Fruit fly (Drosophila melanogaster): ENCODE measurements around the gene Cp7Fb.

Cp7Fb gene

DNA sequence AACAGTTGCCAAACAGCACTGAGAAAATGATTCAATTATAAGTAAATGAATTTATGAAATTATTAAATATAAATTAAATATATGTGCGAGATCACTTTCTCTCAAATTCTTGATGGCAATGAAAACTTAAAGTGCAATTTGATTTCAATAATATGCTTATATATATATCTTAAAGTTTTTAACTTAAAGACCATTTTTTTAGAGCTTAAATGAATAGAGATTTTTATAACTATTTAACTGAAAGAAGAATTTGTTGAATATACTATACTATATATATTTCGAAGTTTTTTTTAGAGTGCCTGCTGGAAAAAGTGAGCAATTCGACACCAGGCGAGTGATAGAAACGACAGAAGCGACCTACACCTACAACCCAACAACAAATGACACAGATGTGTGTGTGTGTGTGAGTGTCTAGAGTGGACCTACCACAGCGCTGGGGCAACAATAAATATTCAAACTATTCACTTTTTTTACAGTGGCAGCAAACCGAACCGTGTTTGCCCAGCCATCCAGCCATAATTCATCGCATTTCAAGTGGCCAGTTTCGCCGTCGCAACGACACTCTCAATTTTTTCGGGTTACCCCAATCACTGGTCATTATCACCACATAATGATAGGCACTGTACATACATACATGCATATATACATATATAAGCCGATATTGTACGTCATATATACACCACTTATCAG is 28.6 kb upstream of the Cp7Fb start (continued):
- TF ChIP-seq salm (tag; optimal IDR thresholded peaks at IDR 0.05) = no peak
- TF ChIP-seq scrt (GFP tag; optimal IDR thresholded peaks at IDR 0.05) = no peak
- peak; percentile 40 for TF ChIP-seq CG9932 (GFP tag; IDR thresholded peaks at IDR 0.05)
- peak; percentile 85 for TF ChIP-seq CG17361 (GFP tag; IDR thresholded peaks at IDR 0.05)
- no peak for TF ChIP-seq CG31388 (GFP tag; optimal IDR thresholded peaks at IDR 0.05)
- no peak for TF ChIP-seq CG4617 (GFP tag; optimal IDR thresholded peaks at IDR 0.05; ENCODE audit: borderline replicate concordance)
- no peak for TF ChIP-seq Mad (GFP tag; optimal IDR thresholded peaks at IDR 0.05)
- no peak for TF ChIP-seq Doc2 (GFP tag; IDR thresholded peaks at IDR 0.05)
- TF ChIP-seq ara (GFP tag; IDR thresholded peaks at IDR 0.05) = no peak
- TF ChIP-seq CG18262 (tag; optimal IDR thresholded peaks at IDR 0.05) = peak; percentile 93
- peak; percentile 26 for TF ChIP-seq Deaf1 (tag; optimal IDR thresholded peaks at IDR 0.05)
- no peak for TF ChIP-seq cad (GFP tag; optimal IDR thresholded peaks at IDR 0.05)
- TF ChIP-seq CG1792 (GFP tag; optimal IDR thresholded peaks at IDR 0.05) = no peak
- TF ChIP-seq CG8944 (GFP tag; optimal IDR thresholded peaks at IDR 0.05) = no peak
- no peak for TF ChIP-seq stwl (tag; optimal IDR thresholded peaks at IDR 0.05)
- no peak for TF ChIP-seq dpn (GFP tag; optimal IDR thresholded peaks at IDR 0.05)
- TF ChIP-seq CG6791 (GFP tag; IDR thresholded peaks at IDR 0.05; ENCODE audit: partially characterized antibody) = no peak
- TF ChIP-seq CG6272 (GFP tag; IDR thresholded peaks at IDR 0.05) = no peak
- TF ChIP-seq tna (GFP tag; IDR thresholded peaks at IDR 0.05; ENCODE audit: partially characterized antibody) = no peak
- no peak for TF ChIP-seq mam (GFP tag; optimal IDR thresholded peaks at IDR 0.05)
- TF ChIP-seq CG33557 (GFP tag; optimal IDR thresholded peaks at IDR 0.05) = peak; percentile 68
- no peak for TF ChIP-seq seq (GFP tag; IDR thresholded peaks at IDR 0.05)
- no peak for TF ChIP-seq Dll (GFP tag; IDR thresholded peaks at IDR 0.05; ENCODE audit: partially characterized antibody)
- TF ChIP-seq CG1602 (GFP tag; optimal IDR thresholded peaks at IDR 0.05) = peak; percentile 34
- peak; percentile 54 for TF ChIP-seq mirr (GFP tag; optimal IDR thresholded peaks at IDR 0.05)
- TF ChIP-seq HmgZ (tag; optimal IDR thresholded peaks at IDR 0.05) = peak; percentile 33
- TF ChIP-seq Myb (GFP tag; optimal IDR thresholded peaks at IDR 0.05) = no peak
- no peak for TF ChIP-seq pzg (GFP tag; optimal IDR thresholded peaks at IDR 0.05)
- no peak for TF ChIP-seq Ravus (GFP tag; IDR thresholded peaks at IDR 0.05)
- TF ChIP-seq pho (GFP tag; optimal IDR thresholded peaks at IDR 0.05) = no peak
- TF ChIP-seq CG14014 (GFP tag; IDR thresholded peaks at IDR 0.05) = no peak
- TF ChIP-seq CG14965 (GFP tag; optimal IDR thresholded peaks at IDR 0.05; ENCODE audit: borderline replicate concordance) = no peak
- peak; percentile 6 for TF ChIP-seq CG16815 (GFP tag; optimal IDR thresholded peaks at IDR 0.05)
- TF ChIP-seq gce (GFP tag; IDR thresholded peaks at IDR 0.05) = 0 out of 3 replicates have a peak, but pooled peaks have one; percentile 19
- TF ChIP-seq ewg (GFP tag; optimal IDR thresholded peaks at IDR 0.05) = no peak
- TF ChIP-seq Sox100B (GFP tag; optimal IDR thresholded peaks at IDR 0.05) = peak; percentile 64
- TF ChIP-seq stc (GFP tag; IDR thresholded peaks at IDR 0.05) = peak; percentile 65
- TF ChIP-seq lola (GFP tag; optimal IDR thresholded peaks at IDR 0.05) = peak in 1 of 3 experiments; percentile 83
- peak; percentile 72 for TF ChIP-seq Sox102F (GFP tag; optimal IDR thresholded peaks at IDR 0.05)
- TF ChIP-seq CG34224 (GFP tag; IDR thresholded peaks at IDR 0.05; ENCODE audit: partially characterized antibody) = no peak
- peak; percentile 27 for TF ChIP-seq CG30020 (tag; optimal IDR thresholded peaks at IDR 0.05)
- no peak for TF ChIP-seq CG11093 (GFP tag; IDR thresholded peaks at IDR 0.05)
- no peak for TF ChIP-seq nom (GFP tag; optimal IDR thresholded peaks at IDR 0.05)
- TF ChIP-seq dimm (GFP tag; IDR thresholded peaks at IDR 0.05) = no peak
- no peak for TF ChIP-seq CG5180 (GFP tag; optimal IDR thresholded peaks at IDR 0.05)
- no peak for TF ChIP-seq yki (optimal IDR thresholded peaks at IDR 0.05)
- peak; percentile 54 for TF ChIP-seq nerfin-1 (tag; optimal IDR thresholded peaks at IDR 0.05)
- TF ChIP-seq Fer1 (GFP tag; optimal IDR thresholded peaks at IDR 0.05) = no peak
- TF ChIP-seq E2f1 (GFP tag; IDR thresholded peaks at IDR 0.05) = no peak
- peak; percentile 75 for TF ChIP-seq dmrt99B (tag; optimal IDR thresholded peaks at IDR 0.05)

Data from whole organism, embryonic.